Fruit fly (Drosophila melanogaster): ENCODE data around the gene CG7083.

The CG7083 gene

DNA sequence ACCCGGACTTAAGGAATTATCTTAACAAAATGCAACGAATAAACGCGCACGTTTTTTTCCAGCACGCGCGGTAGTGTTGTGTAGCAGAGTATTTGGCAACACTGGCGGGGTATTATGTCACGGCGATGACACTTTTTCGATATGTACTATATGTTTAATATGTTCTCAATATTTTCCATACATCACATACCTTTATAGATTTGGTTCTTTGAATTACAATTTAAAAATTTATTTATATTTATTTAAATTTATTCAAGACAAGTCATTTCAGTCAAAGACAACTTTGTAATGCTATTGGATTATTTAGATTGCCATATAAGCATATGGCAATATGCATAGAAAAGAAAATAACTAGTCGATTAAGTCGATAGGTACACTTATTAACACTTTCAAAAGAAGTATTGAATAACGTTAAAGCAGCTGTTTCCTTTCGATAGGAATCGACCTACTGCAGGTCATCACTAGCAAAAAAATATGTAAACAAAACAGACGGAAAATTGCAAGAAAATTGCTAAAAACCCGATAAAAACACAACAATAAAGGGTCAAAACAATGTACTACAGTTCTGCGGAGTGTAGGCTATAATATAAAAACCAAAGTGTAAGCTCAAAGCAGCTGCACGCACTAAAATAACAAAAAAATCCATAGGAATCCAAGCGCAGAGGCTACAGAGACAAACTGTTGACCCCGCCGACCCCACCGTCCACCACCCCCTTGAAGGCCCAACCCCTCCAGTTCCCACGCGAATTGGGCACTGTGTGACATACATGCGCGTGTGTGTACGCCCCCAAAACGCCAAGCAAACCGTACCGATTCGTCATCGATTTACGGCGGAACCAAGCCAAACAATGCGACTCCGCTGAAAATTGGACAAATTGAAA is 5.8 kb downstream of the CG7083 start, which contains the start of the genes CG7182 and GAPcenA (continued):
- no peak for TF ChIP-seq CG4854 (GFP tag; optimal IDR thresholded peaks at IDR 0.05)
- no peak for TF ChIP-seq wdn (GFP tag; IDR thresholded peaks at IDR 0.05)
- TF ChIP-seq odd (GFP tag; optimal IDR thresholded peaks at IDR 0.05), result no peak
- TF ChIP-seq Adf1 (GFP tag; IDR thresholded peaks at IDR 0.05), result no peak; the same call in 1 of the 2 replicates
- TF ChIP-seq kay (GFP tag; optimal IDR thresholded peaks at IDR 0.05), result peak; percentile 33
- TF ChIP-seq twi (tag; optimal IDR thresholded peaks at IDR 0.05), result peak; percentile 76
- peak; percentile 59 for TF ChIP-seq E2f2 (GFP tag; IDR thresholded peaks at IDR 0.05)
- TF ChIP-seq HLH54F (GFP tag; optimal IDR thresholded peaks at IDR 0.05), result peak; percentile 36
- TF ChIP-seq zfh1 (GFP tag; IDR thresholded peaks at IDR 0.05), result no peak
- TF ChIP-seq al (GFP tag; IDR thresholded peaks at IDR 0.05), result peak; percentile 65
- no peak for TF ChIP-seq pros (GFP tag; optimal IDR thresholded peaks at IDR 0.05)
- TF ChIP-seq Hand (GFP tag; optimal IDR thresholded peaks at IDR 0.05), result peak; percentile 8
- TF ChIP-seq CG4404 (GFP tag; IDR thresholded peaks at IDR 0.05), result peak; percentile 33
- TF ChIP-seq oc (tag; optimal IDR thresholded peaks at IDR 0.05), result no peak
- TF ChIP-seq jigr1 (GFP tag; IDR thresholded peaks at IDR 0.05), result no peak
- TF ChIP-seq Oli (tag; optimal IDR thresholded peaks at IDR 0.05), result peak; percentile 70
- peak; percentile 34 for TF ChIP-seq Lhr (GFP tag; optimal IDR thresholded peaks at IDR 0.05)
- TF ChIP-seq sob (GFP tag; IDR thresholded peaks at IDR 0.05), result 0 out of 2 replicates have a peak, but pooled peaks have one; percentile 11
- TF ChIP-seq z (GFP tag; IDR thresholded peaks at IDR 0.05), result no peak
- peak; percentile 56 for TF ChIP-seq CG18476 (GFP tag; optimal IDR thresholded peaks at IDR 0.05)
- peak; percentile 74 for TF ChIP-seq CG7839 (tag; optimal IDR thresholded peaks at IDR 0.05)
- TF ChIP-seq CG10147 (GFP tag; optimal IDR thresholded peaks at IDR 0.05), result peak; percentile 68
- no peak for TF ChIP-seq CG31365 (tag; optimal IDR thresholded peaks at IDR 0.05)
- TF ChIP-seq CG9609 (GFP tag; optimal IDR thresholded peaks at IDR 0.05), result peak; percentile 16
- TF ChIP-seq CG13894 (tag; optimal IDR thresholded peaks at IDR 0.05), result peak; percentile 71
- TF ChIP-seq CG14965 (GFP tag; optimal IDR thresholded peaks at IDR 0.05; ENCODE audit: borderline replicate concordance), result no peak
- peak; percentile 40; the same call in 1 of the 3 replicates for TF ChIP-seq croc (GFP tag; conservative IDR thresholded peaks at IDR 0.05)
- no peak for TF ChIP-seq TFAM (GFP tag; optimal IDR thresholded peaks at IDR 0.05)
- no peak for TF ChIP-seq GATAe (GFP tag; conservative IDR thresholded peaks at IDR 0.05)
- peak; percentile 26; the same call in 1 of the 2 replicates for TF ChIP-seq klu (GFP tag; IDR thresholded peaks at IDR 0.05)
- peak; percentile 56 for TF ChIP-seq zen (tag; optimal IDR thresholded peaks at IDR 0.05)
- peak; percentile 10 for TF ChIP-seq CG11398 (GFP tag; optimal IDR thresholded peaks at IDR 0.05)
- peak; percentile 52; the same call in 1 of the 2 replicates for TF ChIP-seq CG6689 (GFP tag; IDR thresholded peaks at IDR 0.05)
- peak; percentile 49 for TF ChIP-seq CG4328 (GFP tag; optimal IDR thresholded peaks at IDR 0.05)
- TF ChIP-seq crol (GFP tag; IDR thresholded peaks at IDR 0.05), result peak; percentile 99
- peak; percentile 35 for TF ChIP-seq CG16815 (GFP tag; optimal IDR thresholded peaks at IDR 0.05)
- TF ChIP-seq dmrt11E (tag; optimal IDR thresholded peaks at IDR 0.05), result peak; percentile 65
- peak; percentile 35 for TF ChIP-seq CG33213 (GFP tag; optimal IDR thresholded peaks at IDR 0.05)
- peak; percentile 68 for TF ChIP-seq CG13287 (GFP tag; IDR thresholded peaks at IDR 0.05; ENCODE audit: partially characterized antibody)
- TF ChIP-seq dan (GFP tag; IDR thresholded peaks at IDR 0.05), result no peak
- TF ChIP-seq Atf3 (GFP tag; optimal IDR thresholded peaks at IDR 0.05), result no peak
- TF ChIP-seq p53 (GFP tag; optimal IDR thresholded peaks at IDR 0.05), result no peak
- peak; percentile 76 for TF ChIP-seq grau (tag; optimal IDR thresholded peaks at IDR 0.05)
- TF ChIP-seq CG18599 (GFP tag; optimal IDR thresholded peaks at IDR 0.05), result peak; percentile 75
- peak; percentile 61 for TF ChIP-seq Sox102F (GFP tag; optimal IDR thresholded peaks at IDR 0.05)
- peak; percentile 72 for TF ChIP-seq BEAF-32 (GFP tag; optimal IDR thresholded peaks at IDR 0.05)
- peak; percentile 36; the same call in 1 of the 2 replicates for TF ChIP-seq NFAT (GFP tag; IDR thresholded peaks at IDR 0.05)
- TF ChIP-seq Xrp1 (GFP tag; IDR thresholded peaks at IDR 0.05), result peak; percentile 56; the same call in 1 of the 2 replicates

Measured in whole organism, embryonic.